Fruit fly (Drosophila melanogaster): ENCODE data around the gene dpr19.

Gene dpr19

dm6 chr2L:10426534-10427048 lies 50.6 kb downstream of the dpr19 start, which contains the start of the genes SmB and KdelR (continued):
- TF ChIP-seq row (GFP tag; IDR thresholded peaks at IDR 0.05) = no peak; the same call in none of the 3 replicates
- peak; percentile 80 for TF ChIP-seq dm (GFP tag; optimal IDR thresholded peaks at IDR 0.05)
- no peak for TF ChIP-seq ap (GFP tag; IDR thresholded peaks at IDR 0.05)
- no peak for TF ChIP-seq Oaz (GFP tag; IDR thresholded peaks at IDR 0.05)
- TF ChIP-seq nerfin-1 (tag; optimal IDR thresholded peaks at IDR 0.05) = peak; percentile 40
- TF ChIP-seq corto (GFP tag; optimal IDR thresholded peaks at IDR 0.05) = no peak
- peak; percentile 40 for TF ChIP-seq CG8290 (GFP tag; optimal IDR thresholded peaks at IDR 0.05)
- TF ChIP-seq CG8290 (tag; optimal IDR thresholded peaks at IDR 0.05) = peak in 1 of 2 experiments; percentile 53
- TF ChIP-seq CG14050 (GFP tag; IDR thresholded peaks at IDR 0.05) = no peak
- TF ChIP-seq chm (GFP tag; IDR thresholded peaks at IDR 0.05) = no peak
- TF ChIP-seq CG13775 (GFP tag; optimal IDR thresholded peaks at IDR 0.05) = peak; percentile 36
- TF ChIP-seq CoRest (tag; optimal IDR thresholded peaks at IDR 0.05) = peak; percentile 16
- peak; percentile 61 for TF ChIP-seq CG2712 (tag; optimal IDR thresholded peaks at IDR 0.05)
- no peak for TF ChIP-seq CG32532 (GFP tag; IDR thresholded peaks at IDR 0.05)
- peak; percentile 7 for TF ChIP-seq Chrac-16 (GFP tag; optimal IDR thresholded peaks at IDR 0.05)
- TF ChIP-seq CG17361 (GFP tag; IDR thresholded peaks at IDR 0.05) = peak; percentile 60; the same call in 2 of the 3 replicates
- peak; percentile 55 for TF ChIP-seq Dp (GFP tag; optimal IDR thresholded peaks at IDR 0.05)
- peak; percentile 52 for TF ChIP-seq CG12155 (GFP tag; optimal IDR thresholded peaks at IDR 0.05)
- peak; percentile 83 for TF ChIP-seq unc-4 (GFP tag; IDR thresholded peaks at IDR 0.05; ENCODE audit: partially characterized antibody)
- peak; percentile 17 for TF ChIP-seq twi (tag; optimal IDR thresholded peaks at IDR 0.05)
- TF ChIP-seq CG8924 (tag; optimal IDR thresholded peaks at IDR 0.05) = peak; percentile 69
- no peak for TF ChIP-seq CG8089 (GFP tag; optimal IDR thresholded peaks at IDR 0.05)
- TF ChIP-seq Bgb (GFP tag; IDR thresholded peaks at IDR 0.05; ENCODE audit: partially characterized antibody) = peak; percentile 80
- peak; percentile 83 for TF ChIP-seq CG34224 (GFP tag; IDR thresholded peaks at IDR 0.05; ENCODE audit: partially characterized antibody)
- TF ChIP-seq CG2120 (GFP tag; optimal IDR thresholded peaks at IDR 0.05) = peak; percentile 51
- TF ChIP-seq nerfin-2 (GFP tag; IDR thresholded peaks at IDR 0.05; ENCODE audit: partially characterized antibody) = peak; percentile 95
- TF ChIP-seq Vsx1 (GFP tag; optimal IDR thresholded peaks at IDR 0.05) = peak; percentile 69
- peak; percentile 44 for TF ChIP-seq CG30403 (GFP tag; optimal IDR thresholded peaks at IDR 0.05)
- TF ChIP-seq CG9876 (GFP tag; optimal IDR thresholded peaks at IDR 0.05) = no peak
- TF ChIP-seq CG8281 (tag; optimal IDR thresholded peaks at IDR 0.05) = no peak
- peak; percentile 49 for TF ChIP-seq CG18262 (tag; optimal IDR thresholded peaks at IDR 0.05)
- peak; percentile 21 for TF ChIP-seq CG8388 (GFP tag; optimal IDR thresholded peaks at IDR 0.05)
- peak; percentile 6; the same call in 1 of the 3 replicates for TF ChIP-seq zfh1 (GFP tag; IDR thresholded peaks at IDR 0.05)
- peak; percentile 81 for TF ChIP-seq sens (GFP tag)
- TF ChIP-seq mirr (GFP tag; optimal IDR thresholded peaks at IDR 0.05) = no peak
- peak; percentile 58 for TF ChIP-seq sug (tag; optimal IDR thresholded peaks at IDR 0.05)
- peak; percentile 66 for TF ChIP-seq zen2 (GFP tag; IDR thresholded peaks at IDR 0.05; ENCODE audit: partially characterized antibody)
- TF ChIP-seq Hsf (GFP tag; optimal IDR thresholded peaks at IDR 0.05) = peak; percentile 17
- TF ChIP-seq sc (optimal IDR thresholded peaks at IDR 0.05) = no peak
- no peak for TF ChIP-seq sc (GFP tag; optimal IDR thresholded peaks at IDR 0.05)
- TF ChIP-seq Nf-YC (tag; optimal IDR thresholded peaks at IDR 0.05) = peak; percentile 60
- TF ChIP-seq CG4617 (GFP tag; optimal IDR thresholded peaks at IDR 0.05; ENCODE audit: borderline replicate concordance) = peak; percentile 18
- no peak for TF ChIP-seq CG14965 (GFP tag; optimal IDR thresholded peaks at IDR 0.05; ENCODE audit: borderline replicate concordance)
- TF ChIP-seq Doc2 (GFP tag; IDR thresholded peaks at IDR 0.05) = no peak
- TF ChIP-seq sqz (GFP tag; optimal IDR thresholded peaks at IDR 0.05) = peak; percentile 84
- TF ChIP-seq CG7963 (GFP tag; IDR thresholded peaks at IDR 0.05; ENCODE audit: partially characterized antibody) = peak; percentile 76
- no peak for TF ChIP-seq Trl (optimal IDR thresholded peaks at IDR 0.05)
- peak; percentile 24 for TF ChIP-seq Trl (GFP tag; optimal IDR thresholded peaks at IDR 0.05)
- peak; percentile 17 for TF ChIP-seq CG13296 (GFP tag; optimal IDR thresholded peaks at IDR 0.05)
- TF ChIP-seq Stat92E (GFP tag; optimal IDR thresholded peaks at IDR 0.05) = peak in 1 of 3 experiments; percentile 7
